Worm (Caenorhabditis elegans) whole organism, young adult: ENCODE results near the gene crb-1.

Experiments used
- B0035.1 ChIP-seq: sonication (generic microtip); optimal IDR thresholded peaks from 2 replicates; lab custom pipeline; 2016; ENCODE audit warnings: missing genetic modification characterization, mild to moderate bottlenecking, missing compliant biosample characterization, missing genotype, missing genetic modification reagents
- B0261.1 ChIP-seq: sonication (generic microtip); optimal IDR thresholded peaks from 2 replicates; lab custom pipeline; 2016; ENCODE audit warnings: mild to moderate bottlenecking, missing genetic modification characterization, moderate library complexity, missing compliant biosample characterization
- B0336.3 ChIP-seq: fragments of 200-800 bp; sonication (Bioruptor generic); IDR thresholded peaks from 2 replicates; pipeline ENCODE4 v1.3.6; 2022; ENCODE audit warnings: missing genetic modification characterization, missing compliant biosample characterization
- C06A6.2 ChIP-seq: fragments of 200-800 bp; sonication (Bioruptor generic); conservative IDR thresholded peaks from 2 replicates; pipeline ENCODE4 v1.3.6; 2022; ENCODE audit warnings: missing genetic modification characterization, missing compliant biosample characterization
- F33H1.4 ChIP-seq: fragments of 200-800 bp; sonication (Bioruptor generic); IDR thresholded peaks from 2 replicates; pipeline ENCODE4 v1.3.6; 2022; ENCODE audit warnings: missing genetic modification reagents, missing genetic modification characterization, missing compliant biosample characterization
- K12H6.12 ChIP-seq: fragments of 200-800 bp; sonication (Bioruptor generic); optimal IDR thresholded peaks from 2 replicates; lab custom pipeline; 2018; ENCODE audit warnings: mild to moderate bottlenecking, missing genetic modification characterization, missing compliant biosample characterization
- Y95B8A.8 ChIP-seq: fragments of 200-800 bp; sonication (Bioruptor generic); IDR thresholded peaks from 2 replicates; pipeline ENCODE4 v1.3.6; 2022; ENCODE audit warnings: missing genetic modification reagents, missing genetic modification characterization, missing compliant biosample characterization
- ZK185.1 ChIP-seq: sonication (generic microtip); optimal IDR thresholded peaks from 2 replicates; lab custom pipeline; 2016; ENCODE audit warnings: mild to moderate bottlenecking, missing genetic modification characterization, missing compliant biosample characterization; ENCODE audit not compliant: poor library complexity, severe bottlenecking
- ama-1 ChIP-seq, 3 experiments: fragments of 150-350 bp in 1 of 3; sonication (generic microtip) in 2 of 3; optimal IDR thresholded peaks; 2 replicates each; lab custom pipeline; 2014 to 2018; ENCODE audit warnings: missing biosample characterization in 2 of 3, missing genetic modification characterization in 2 of 3, missing genetic modification reagents in 2 of 3
- aptf-2 ChIP-seq: fragments of 200-800 bp; sonication (Bioruptor generic); conservative IDR thresholded peaks from 2 replicates; pipeline ENCODE4 v1.3.6; 2022; ENCODE audit warnings: missing genetic modification reagents, missing genetic modification characterization, missing compliant biosample characterization
- atf-7 ChIP-seq: sonication (generic microtip); optimal IDR thresholded peaks from 2 replicates; lab custom pipeline; 2017; ENCODE audit warnings: mild to moderate bottlenecking, missing genetic modification characterization, missing compliant biosample characterization
- bed-2 ChIP-seq: fragments of 200-800 bp; sonication (Bioruptor generic); IDR thresholded peaks from 2 replicates; pipeline ENCODE4 v1.3.6; 2022; ENCODE audit warnings: missing genetic modification reagents, missing genetic modification characterization, missing compliant biosample characterization
- ceh-100 ChIP-seq: fragments of 200-800 bp; sonication (Bioruptor generic); IDR thresholded peaks from 2 replicates; pipeline ENCODE4 v1.3.6; 2022; ENCODE audit warnings: missing genetic modification reagents, missing genetic modification characterization, missing compliant biosample characterization
- ceh-79 ChIP-seq: sonication (generic microtip); optimal IDR thresholded peaks from 2 replicates; lab custom pipeline; 2017; ENCODE audit warnings: mild to moderate bottlenecking, missing genetic modification characterization, missing compliant biosample characterization
- chd-7 ChIP-seq: sonication (generic microtip); optimal IDR thresholded peaks from 2 replicates; lab custom pipeline; 2016; ENCODE audit warnings: mild to moderate bottlenecking, missing genetic modification characterization, moderate library complexity, missing compliant biosample characterization
- egrh-3 ChIP-seq: fragments of 200-800 bp; sonication (Bioruptor generic); IDR thresholded peaks from 2 replicates; pipeline ENCODE4 v1.3.6; 2022; ENCODE audit warnings: missing genetic modification reagents, missing genetic modification characterization, missing compliant biosample characterization
- him-1 ChIP-seq: sonication (generic microtip); optimal IDR thresholded peaks from 2 replicates; lab custom pipeline; 2016; ENCODE audit warnings: missing genotype, missing genetic modification reagents, missing genetic modification characterization, missing compliant biosample characterization
- hlh-26 ChIP-seq: fragments of 200-800 bp; sonication (Bioruptor generic); conservative IDR thresholded peaks from 2 replicates; pipeline ENCODE4 v1.3.6; 2022; ENCODE audit warnings: missing genetic modification reagents, missing genetic modification characterization, missing compliant biosample characterization
- hmg-1.2 ChIP-seq: fragments of 200-800 bp; sonication (Bioruptor generic); IDR thresholded peaks from 2 replicates; pipeline ENCODE4 v1.3.6; 2022; ENCODE audit warnings: missing genetic modification reagents, missing genetic modification characterization, missing compliant biosample characterization
- hmg-20 ChIP-seq: fragments of 200-800 bp; sonication (Bioruptor generic); IDR thresholded peaks from 2 replicates; pipeline ENCODE4 v1.3.6; 2022; ENCODE audit warnings: missing genetic modification reagents, missing genetic modification characterization, missing compliant biosample characterization
- hsf-1 ChIP-seq: fragments of 200-800 bp; sonication (Bioruptor generic); IDR thresholded peaks from 2 replicates; pipeline ENCODE4 v1.3.6; 2022; ENCODE audit warnings: missing genetic modification reagents, missing genetic modification characterization, missing compliant biosample characterization
- lag-1 ChIP-seq: fragments of 200-800 bp; sonication (Bioruptor generic); IDR thresholded peaks from 2 replicates; pipeline ENCODE4 v1.3.6; 2022; ENCODE audit warnings: missing genetic modification reagents, missing genetic modification characterization, missing compliant biosample characterization
- let-607 ChIP-seq, 2 experiments: fragments of 200-800 bp in 1 of 2; sonication (Bioruptor generic) in 1 of 2; sonication (generic microtip) in 1 of 2; optimal IDR thresholded peaks; 2 replicates each; lab custom pipeline; 2016 to 2018; ENCODE audit warnings: mild to moderate bottlenecking in 2 of 2, missing compliant biosample characterization in 2 of 2, missing genetic modification characterization in 2 of 2, moderate library complexity in 2 of 2, missing genotype in 1 of 2
- lin-26 ChIP-seq: fragments of 200-800 bp; sonication (Bioruptor generic); IDR thresholded peaks from 2 replicates; pipeline ENCODE4 v1.3.6; 2022; ENCODE audit warnings: missing genetic modification reagents, missing genetic modification characterization, missing compliant biosample characterization
- lin-35 ChIP-seq, 3 experiments: fragments of 150-350 bp in 2 of 3; sonication (generic microtip) in 1 of 3; optimal IDR thresholded peaks; 2 replicates each; lab custom pipeline; 2014 to 2018; ENCODE audit warnings: missing biosample characterization in 3 of 3, missing genetic modification characterization in 3 of 3, missing genetic modification reagents in 3 of 3
- lin-54 ChIP-seq: fragments of 200-800 bp; sonication (Bioruptor generic); optimal IDR thresholded peaks from 2 replicates; lab custom pipeline; 2018; ENCODE audit warnings: mild to moderate bottlenecking, missing genetic modification characterization, missing compliant biosample characterization
- madf-10 ChIP-seq: sonication (generic microtip); optimal IDR thresholded peaks from 2 replicates; lab custom pipeline; 2016; ENCODE audit warnings: mild to moderate bottlenecking, missing genetic modification characterization, missing compliant biosample characterization
- madf-6 ChIP-seq: fragments of 200-800 bp; sonication (Bioruptor generic); IDR thresholded peaks from 2 replicates; pipeline ENCODE4 v1.3.6; 2022; ENCODE audit warnings: missing genetic modification reagents, missing genetic modification characterization, missing compliant biosample characterization
- madf-8 ChIP-seq: fragments of 200-800 bp; sonication (Bioruptor generic); conservative IDR thresholded peaks from 2 replicates; pipeline ENCODE4 v1.3.6; 2022; ENCODE audit warnings: missing genetic modification reagents, missing genetic modification characterization, missing compliant biosample characterization
- nhr-27 ChIP-seq: fragments of 200-800 bp; sonication (Bioruptor generic); optimal IDR thresholded peaks from 2 replicates; lab custom pipeline; 2018; ENCODE audit warnings: mild to moderate bottlenecking, missing genetic modification characterization, moderate library complexity, missing compliant biosample characterization
- nhr-80 ChIP-seq: sonication (generic microtip); optimal IDR thresholded peaks from 2 replicates; lab custom pipeline; 2016; ENCODE audit warnings: missing genetic modification characterization, missing compliant biosample characterization
- sdz-38 ChIP-seq: sonication (generic microtip); optimal IDR thresholded peaks from 2 replicates; lab custom pipeline; 2016; ENCODE audit warnings: missing genotype, missing genetic modification characterization, missing compliant biosample characterization
- snpc-1.3 ChIP-seq: sonication (generic microtip); optimal IDR thresholded peaks from 2 replicates; lab custom pipeline; 2017; ENCODE audit warnings: missing genetic modification characterization, mild to moderate bottlenecking, missing compliant biosample characterization, antibody characterized with exemption, moderate library complexity, missing genotype, missing genetic modification reagents; ENCODE audit not compliant: insufficient read depth
- snpc-4 ChIP-seq, 5 experiments: fragments of 150-350 bp in 1 of 5; sonication (generic microtip) in 4 of 5; optimal IDR thresholded peaks; 2 replicates each; lab custom pipeline; 2014 to 2018; ENCODE audit warnings: missing genetic modification characterization in 5 of 5, missing biosample characterization in 3 of 5, antibody characterized with exemption in 2 of 5, mild to moderate bottlenecking in 2 of 5, missing compliant biosample characterization in 2 of 5, missing genotype in 2 of 5, moderate library complexity in 2 of 5, missing genetic modification reagents in 1 of 5
- sptf-2 ChIP-seq: fragments of 200-800 bp; sonication (Bioruptor generic); optimal IDR thresholded peaks from 2 replicates; lab custom pipeline; 2018; ENCODE audit warnings: mild to moderate bottlenecking, missing genetic modification characterization, missing compliant biosample characterization
- tlf-1 ChIP-seq: fragments of 200-800 bp; sonication (Bioruptor generic); optimal IDR thresholded peaks from 2 replicates; lab custom pipeline; 2018; ENCODE audit warnings: mild to moderate bottlenecking, missing genetic modification characterization, missing compliant biosample characterization
- unc-62 ChIP-seq: fragments of 150-350 bp; optimal IDR thresholded peaks from 2 replicates; lab custom pipeline; 2014; ENCODE audit warnings: missing biosample characterization, missing genetic modification reagents, missing genetic modification characterization
- xnd-1 ChIP-seq: sonication (generic microtip); optimal IDR thresholded peaks from 2 replicates; lab custom pipeline; 2016; ENCODE audit warnings: missing genotype, missing genetic modification reagents, missing genetic modification characterization, missing compliant biosample characterization
- zfh-2 ChIP-seq: fragments of 200-800 bp; sonication (Bioruptor generic); conservative IDR thresholded peaks from 2 replicates; pipeline ENCODE4 v1.3.6; 2022; ENCODE audit warnings: missing genetic modification reagents, missing genetic modification characterization, missing compliant biosample characterization
- ztf-25 ChIP-seq: fragments of 200-800 bp; sonication (Bioruptor generic); IDR thresholded peaks from 2 replicates; pipeline ENCODE4 v1.3.6; 2022; ENCODE audit warnings: missing genetic modification reagents, missing genetic modification characterization, missing compliant biosample characterization
- ztf-26 ChIP-seq: sonication (generic microtip); optimal IDR thresholded peaks from 2 replicates; lab custom pipeline; 2017; ENCODE audit warnings: missing genetic modification characterization, missing compliant biosample characterization
- ztf-6 ChIP-seq: fragments of 200-800 bp; sonication (Bioruptor generic); IDR thresholded peaks from 2 replicates; pipeline ENCODE4 v1.3.6; 2022; ENCODE audit warnings: missing genetic modification reagents, missing genetic modification characterization, missing compliant biosample characterization

The crb-1 gene

DNA sequence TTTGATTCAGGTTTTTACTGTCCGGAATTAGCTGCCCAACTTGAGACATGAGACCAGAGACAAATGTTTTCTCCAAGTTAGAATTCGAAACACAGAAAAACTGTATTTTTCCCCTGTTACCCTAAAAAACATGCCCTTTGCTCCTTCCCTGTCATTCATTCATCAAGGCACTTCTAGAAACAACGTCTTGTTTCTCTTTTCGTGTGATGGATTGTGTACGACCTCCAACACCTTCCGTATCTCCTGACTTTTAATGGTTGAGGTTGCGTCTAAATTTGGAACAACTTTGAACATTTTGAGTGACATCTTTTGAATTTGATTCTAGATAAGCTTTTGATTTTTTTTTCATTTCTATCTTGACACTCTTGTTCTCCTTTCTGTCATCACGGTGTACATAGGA is 8.8 kb upstream of the crb-1 start:
- TF ChIP-seq xnd-1 (tag; lab: Kevin White, UChicago) = no peak
- TF ChIP-seq Y95B8A.8 (GFP tag; lab: Robert Waterston, UW) = no peak
- no peak for TF ChIP-seq tlf-1 (GFP tag; lab: Kevin White, UChicago)
- TF ChIP-seq F33H1.4 (GFP tag; lab: Robert Waterston, UW) = no peak

DNA sequence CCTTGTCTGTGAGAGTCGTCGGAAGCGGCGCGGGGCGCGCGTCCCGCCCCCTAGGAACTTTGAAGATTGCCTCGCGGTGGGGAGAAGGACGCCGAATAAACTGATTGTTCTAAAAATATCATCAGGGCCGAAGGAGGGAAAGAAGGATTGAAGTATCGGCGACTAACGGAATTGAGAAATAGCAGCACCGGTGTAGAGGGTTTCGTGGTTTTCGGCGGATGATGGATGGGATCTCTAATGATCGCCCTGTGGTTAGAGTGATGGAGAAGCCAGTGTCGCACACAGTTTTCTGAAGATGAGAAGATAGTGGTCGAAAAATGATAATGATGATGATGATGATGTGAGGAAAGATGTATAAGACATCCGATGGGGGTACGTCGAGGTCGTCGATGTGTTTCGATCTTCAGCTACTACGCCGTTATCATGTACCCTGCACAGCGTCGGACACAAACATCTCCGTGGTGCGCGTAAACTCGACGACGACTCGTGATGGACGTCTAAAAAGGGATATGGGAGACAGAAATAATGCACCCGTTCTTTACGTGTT is 7.8 kb upstream of the crb-1 start, which contains the start of gene osm-11:
Gene osm-11 (minus strand): TSS at position 51 of the 547 bp plus-strand sequence.
- TF ChIP-seq lin-35 (GFP tag; optimal IDR thresholded peaks at IDR 0.05; lab: Kevin White, UChicago) (no peak), sptf-2 (GFP tag; lab: Kevin White, UChicago) (no peak), hmg-20 (GFP tag; lab: Robert Waterston, UW) (no peak), F33H1.4 (GFP tag; lab: Robert Waterston, UW) (no peak), B0261.1 (no peak), ZK185.1 (tag; lab: Kevin White, UChicago) (no peak), madf-6 (GFP tag; lab: Robert Waterston, UW) (no peak), atf-7 (no peak), snpc-4 (GFP tag; optimal IDR thresholded peaks at IDR 0.05; lab: Kevin White, UChicago) (no peak), snpc-4 (tag; optimal IDR thresholded peaks at IDR 0.05; lab: Kevin White, UChicago) (no peak), snpc-1.3 (no peak), hsf-1 (GFP tag; lab: Robert Waterston, UW) (no peak), madf-10 (no peak), nhr-80 (tag; lab: Kevin White, UChicago) (no peak), lin-26 (GFP tag; lab: Robert Waterston, UW) (no peak)

DNA sequence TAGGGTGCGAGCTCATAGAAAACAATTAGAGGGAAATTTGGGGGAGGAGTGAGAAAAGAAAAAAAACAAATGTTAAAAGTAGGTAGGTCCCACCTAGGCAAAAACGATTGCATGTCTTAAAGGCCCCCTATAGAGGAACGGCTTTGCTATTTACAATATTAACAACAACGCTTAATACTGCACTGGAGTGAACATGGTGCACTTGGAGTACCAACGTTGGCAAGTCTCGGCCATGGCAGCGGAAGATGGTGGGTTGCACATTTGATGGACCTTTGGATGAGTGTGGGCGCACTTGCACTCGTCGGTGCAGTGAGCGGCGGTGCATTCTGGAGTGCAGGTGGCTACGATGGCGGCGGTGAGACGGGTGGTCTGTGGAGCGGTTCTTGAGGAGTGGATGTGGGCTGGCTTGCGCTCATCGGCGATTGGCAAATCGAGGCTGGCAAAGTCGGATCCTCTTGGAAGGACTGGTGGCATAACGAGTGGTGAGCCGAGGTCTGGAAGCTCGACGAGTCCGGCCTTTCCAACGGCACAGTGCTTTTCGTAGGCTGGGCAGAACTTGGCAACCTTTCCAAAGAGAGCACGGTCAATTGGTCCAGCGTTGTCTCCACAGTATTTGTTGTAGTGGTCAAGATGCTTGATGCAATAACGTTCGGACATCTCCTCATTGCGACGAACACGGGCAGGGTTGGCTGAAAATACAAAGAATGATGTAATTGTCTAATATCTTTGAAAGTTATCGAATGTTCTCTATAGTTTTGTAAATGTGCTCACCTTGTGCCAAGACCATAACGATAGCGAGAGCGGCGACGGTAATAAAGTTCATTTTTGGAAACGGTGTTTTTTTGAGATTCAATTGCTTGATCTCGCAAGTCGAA is 7.0 kb upstream of the crb-1 start:
- TF ChIP-seq madf-8 (GFP tag; lab: Robert Waterston, UW) (no peak), unc-62 (GFP tag; lab: Kevin White, UChicago) (no peak), lin-54 (no peak), ztf-6 (GFP tag; lab: Robert Waterston, UW) (no peak), sdz-38 (tag; lab: Kevin White, UChicago) (no peak), chd-7 (tag; lab: Kevin White, UChicago) (no peak), egrh-3 (GFP tag; lab: Robert Waterston, UW) (peak; percentile 74; the same call in 1 of the 2 replicates), let-607 (tag; optimal IDR thresholded peaks at IDR 0.05; lab: Kevin White, UChicago) (no peak), ceh-100 (GFP tag; lab: Robert Waterston, UW) (no peak), hlh-26 (GFP tag; lab: Robert Waterston, UW) (no peak), nhr-27 (tag; lab: Kevin White, UChicago) (peak; percentile 36), ztf-25 (GFP tag; lab: Robert Waterston, UW) (no peak), lag-1 (GFP tag; lab: Robert Waterston, UW) (no peak), B0336.3 (0 out of 2 replicates have a peak, but pooled peaks have one; percentile 13), him-1 (tag; lab: Kevin White, UChicago) (no peak), aptf-2 (GFP tag; lab: Robert Waterston, UW) (0 out of 2 replicates have a peak, but pooled peaks have one; percentile 12), hmg-1.2 (no peak), ceh-79 (tag; lab: Kevin White, UChicago) (peak; percentile 59), bed-2 (GFP tag; lab: Robert Waterston, UW) (no peak), K12H6.12 (tag; lab: Kevin White, UChicago) (no peak), ama-1 (optimal IDR thresholded peaks at IDR 0.05; lab: Kevin White, UChicago) (peak; percentile 96), ama-1 (GFP tag; optimal IDR thresholded peaks at IDR 0.05; lab: Kevin White, UChicago) (no peak), B0035.1 (no peak), zfh-2 (GFP tag; lab: Robert Waterston, UW) (peak; percentile 86), sptf-2 (GFP tag; lab: Kevin White, UChicago) (no peak), ztf-26 (tag; lab: Kevin White, UChicago) (peak; percentile 78), C06A6.2 (GFP tag; lab: Robert Waterston, UW) (no peak)
